Worm (Caenorhabditis elegans) whole organism, L2 larva: ENCODE data around the gene gcy-1.

ENCODE experiments used
- F13H6.1 ChIP-seq: sonication (generic microtip); optimal IDR thresholded peaks from 2 replicates; lab custom pipeline; 2016; ENCODE audit warnings: missing genetic modification characterization, missing compliant biosample characterization
- R02D3.7 ChIP-seq: fragments of 150-350 bp; optimal IDR thresholded peaks from 2 replicates; lab custom pipeline; 2014; ENCODE audit warnings: missing biosample characterization, missing genetic modification characterization
- lin-39 ChIP-seq: fragments of 150-350 bp; optimal IDR thresholded peaks from 2 replicates; lab custom pipeline; 2014; ENCODE audit warnings: missing biosample characterization, missing genetic modification reagents, missing genetic modification characterization

- no peak for TF ChIP-seq F13H6.1 (tag; lab: Kevin White, UChicago)
- TF ChIP-seq lin-39 (tag; lab: Kevin White, UChicago) = no peak
- no peak for TF ChIP-seq R02D3.7 (tag; lab: Kevin White, UChicago)
These were observed 6.9 kb upstream of the gcy-1 start, which contains the start of gene mex-6 for ce11 chrII:9523539-9524224.
